Fruit fly (Drosophila melanogaster) whole organism: ENCODE data around the gene dpr2.

ENCODE experiments used
- Dll ChIP-seq: fragments of >200 bp; optimal IDR thresholded peaks from 2 replicates; lab custom pipeline; 2017
- psq ChIP-seq: fragments of >200 bp; optimal IDR thresholded peaks from 2 replicates; lab custom pipeline; 2017
- usp ChIP-seq: fragments of >200 bp; optimal IDR thresholded peaks from 2 replicates; lab custom pipeline; 2017; ENCODE audit warnings: missing biosample characterization, missing genetic modification characterization, mixed read lengths

DNA sequence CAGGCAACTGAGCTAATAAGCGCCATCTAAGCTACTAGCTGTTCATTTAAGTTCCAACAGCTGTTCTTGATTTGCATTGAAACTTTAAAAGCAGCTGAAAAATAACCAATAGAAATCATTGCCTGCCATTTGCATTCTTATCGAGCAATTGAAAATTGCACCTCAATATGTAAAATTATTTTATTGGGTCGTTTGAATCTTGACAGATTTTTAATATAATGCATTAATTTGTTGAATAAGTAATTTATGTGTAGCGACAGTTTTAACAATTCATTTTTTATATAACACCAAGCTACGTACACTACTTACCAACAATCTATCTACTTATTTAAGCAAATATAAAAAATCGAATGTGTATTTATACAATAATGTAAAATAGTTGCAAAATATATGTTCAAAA, 53.4 kb downstream of the dpr2 start, which contains the start of gene CG14069:
- TF ChIP-seq psq (lab: Kevin White, UChicago) (no peak), usp (GFP tag; lab: Kevin White, UChicago) (no peak), Dll (lab: Kevin White, UChicago) (no peak)
